Worm (Caenorhabditis elegans): Measurements from ENCODE around the gene D2096.5.

DNA sequence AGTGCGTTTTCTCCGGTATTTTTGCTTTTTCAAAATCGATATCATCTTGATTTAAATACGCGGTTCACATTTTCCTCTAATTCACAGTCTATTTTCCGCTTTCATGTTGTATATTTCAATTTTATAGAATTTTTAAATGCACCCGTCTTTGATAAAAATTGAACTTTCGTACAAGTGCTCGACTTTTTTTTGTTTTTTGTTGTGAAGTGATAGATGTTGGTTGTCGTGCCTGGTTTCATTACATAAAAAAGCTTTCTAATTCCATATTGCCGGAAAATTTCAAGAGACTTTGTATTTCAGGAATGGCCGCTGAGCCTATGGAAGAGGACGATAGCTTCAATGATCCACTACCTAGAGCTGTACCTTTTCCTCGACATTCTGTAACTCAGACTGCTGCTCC is 3.6 kb upstream of the D2096.5 start, which contains the start of gene D2096.12:
- TF ChIP-seq dao-5 (tag; optimal IDR thresholded peaks at IDR 0.05) (no peak), him-1 (tag; optimal IDR thresholded peaks at IDR 0.05) (no peak), W03F9.2 (tag; optimal IDR thresholded peaks at IDR 0.05) (no peak)
